Worm (Caenorhabditis elegans) whole organism, L2 larva: Measurements from ENCODE around the gene srh-270.

Source experiments
- C34F6.9 ChIP-seq: fragments of 150-350 bp; optimal IDR thresholded peaks from 2 replicates; lab custom pipeline; 2014; ENCODE audit warnings: missing biosample characterization, missing genetic modification characterization
- R02D3.7 ChIP-seq: fragments of 150-350 bp; optimal IDR thresholded peaks from 2 replicates; lab custom pipeline; 2014; ENCODE audit warnings: missing biosample characterization, missing genetic modification characterization
- Y55F3AM.14 ChIP-seq: fragments of 200-800 bp; sonication (Bioruptor generic); optimal IDR thresholded peaks from 2 replicates; lab custom pipeline; 2018; ENCODE audit warnings: mild to moderate bottlenecking, missing genetic modification characterization, missing compliant biosample characterization
- alr-1 ChIP-seq: fragments of 150-350 bp; optimal IDR thresholded peaks from 2 replicates; lab custom pipeline; 2014; ENCODE audit warnings: missing biosample characterization, missing genetic modification characterization
- elt-1 ChIP-seq: fragments of 150-350 bp; optimal IDR thresholded peaks from 2 replicates; lab custom pipeline; 2014; ENCODE audit warnings: missing biosample characterization, missing genetic modification characterization
- elt-3 ChIP-seq: sonication (generic microtip); optimal IDR thresholded peaks from 2 replicates; lab custom pipeline; 2017; ENCODE audit warnings: missing biosample characterization, missing genetic modification characterization
- fos-1 ChIP-seq: fragments of 150-350 bp; optimal IDR thresholded peaks from 2 replicates; lab custom pipeline; 2014; ENCODE audit warnings: missing biosample characterization, missing genetic modification characterization
- lin-11 ChIP-seq: fragments of 150-350 bp; sonication (generic microtip); optimal IDR thresholded peaks from 2 replicates; lab custom pipeline; 2014; ENCODE audit warnings: missing biosample characterization, missing genetic modification characterization, inconsistent platforms, mixed read lengths
- lin-13 ChIP-seq: fragments of 150-350 bp; optimal IDR thresholded peaks from 2 replicates; lab custom pipeline; 2014; ENCODE audit warnings: missing biosample characterization, missing genetic modification reagents, missing genetic modification characterization
- lin-39 ChIP-seq: fragments of 150-350 bp; optimal IDR thresholded peaks from 2 replicates; lab custom pipeline; 2014; ENCODE audit warnings: missing biosample characterization, missing genetic modification reagents, missing genetic modification characterization
- mab-5 ChIP-seq: fragments of 150-350 bp; optimal IDR thresholded peaks from 2 replicates; lab custom pipeline; 2014; ENCODE audit warnings: missing biosample characterization, missing genetic modification characterization
- mbf-1 ChIP-seq: sonication (generic microtip); optimal IDR thresholded peaks from 2 replicates; lab custom pipeline; 2017; ENCODE audit warnings: missing biosample characterization, missing genetic modification characterization
- mdl-1 ChIP-seq, 2 experiments: fragments of 150-350 bp in 1 of 2; sonication (generic microtip) in 1 of 2; optimal IDR thresholded peaks; 2 replicates each; lab custom pipeline; 2017; ENCODE audit warnings: missing biosample characterization in 2 of 2, missing genetic modification characterization in 2 of 2
- nhr-10 ChIP-seq: sonication (generic microtip); optimal IDR thresholded peaks from 2 replicates; lab custom pipeline; 2017; ENCODE audit warnings: missing biosample characterization, missing genetic modification characterization
- nhr-12 ChIP-seq: fragments of 150-350 bp; optimal IDR thresholded peaks from 2 replicates; lab custom pipeline; 2014; ENCODE audit warnings: missing biosample characterization, missing genetic modification characterization
- nhr-21 ChIP-seq: fragments of 150-350 bp; optimal IDR thresholded peaks from 2 replicates; lab custom pipeline; 2014; ENCODE audit warnings: missing biosample characterization, missing genetic modification characterization
- nhr-23 ChIP-seq: fragments of 150-350 bp; optimal IDR thresholded peaks from 2 replicates; lab custom pipeline; 2014; ENCODE audit warnings: missing biosample characterization, missing genetic modification reagents, missing genetic modification characterization
- nhr-237 ChIP-seq: fragments of 150-350 bp; optimal IDR thresholded peaks from 2 replicates; lab custom pipeline; 2014; ENCODE audit warnings: missing biosample characterization, missing genetic modification characterization
- nhr-77 ChIP-seq: fragments of 150-350 bp; optimal IDR thresholded peaks from 2 replicates; lab custom pipeline; 2014; ENCODE audit warnings: missing biosample characterization, missing genetic modification characterization
- skn-1 ChIP-seq: sonication (generic microtip); optimal IDR thresholded peaks from 2 replicates; lab custom pipeline; 2017; ENCODE audit warnings: missing biosample characterization, missing genetic modification characterization
- sma-3 ChIP-seq: sonication (generic microtip); optimal IDR thresholded peaks from 2 replicates; lab custom pipeline; 2016; ENCODE audit warnings: missing genetic modification reagents, missing genetic modification characterization, missing compliant biosample characterization
- sma-9 ChIP-seq, 2 experiments: fragments of 150-350 bp in 1 of 2; sonication (generic microtip) in 1 of 2; optimal IDR thresholded peaks; 2 replicates each; lab custom pipeline; 2014 to 2016; ENCODE audit warnings: missing genetic modification characterization in 2 of 2, mild to moderate bottlenecking in 1 of 2, missing biosample characterization in 1 of 2, missing compliant biosample characterization in 1 of 2, missing genetic modification reagents in 1 of 2, moderate library complexity in 1 of 2
- snpc-4 ChIP-seq: fragments of 150-350 bp; optimal IDR thresholded peaks from 2 replicates; lab custom pipeline; 2014; ENCODE audit warnings: missing biosample characterization, missing genetic modification characterization
- unc-39 ChIP-seq: fragments of 150-350 bp; optimal IDR thresholded peaks from 2 replicates; lab custom pipeline; 2014; ENCODE audit warnings: missing biosample characterization, missing genetic modification characterization
- unc-62 ChIP-seq: fragments of 150-350 bp; optimal IDR thresholded peaks from 2 replicates; lab custom pipeline; 2014; ENCODE audit warnings: missing biosample characterization, missing genetic modification reagents, missing genetic modification characterization
- zag-1 ChIP-seq: fragments of 150-350 bp; optimal IDR thresholded peaks from 2 replicates; lab custom pipeline; 2014; ENCODE audit warnings: missing biosample characterization, missing genetic modification characterization
- ztf-1 ChIP-seq: fragments of 200-800 bp; sonication (Bioruptor generic); conservative IDR thresholded peaks from 2 replicates; pipeline ENCODE4 v1.3.6; 2022; ENCODE audit warnings: missing genetic modification characterization, missing compliant biosample characterization
- ztf-11 ChIP-seq: sonication (generic microtip); optimal IDR thresholded peaks from 2 replicates; lab custom pipeline; 2017; ENCODE audit warnings: missing biosample characterization, missing genetic modification characterization
- ztf-4 ChIP-seq: fragments of 150-350 bp; optimal IDR thresholded peaks from 2 replicates; lab custom pipeline; 2014; ENCODE audit warnings: missing biosample characterization, missing genetic modification characterization

srh-270 gene

ce11 chrV:2830817-2831216, 30.6 kb downstream of the srh-270 start, which contains the start of gene srw-2:
Gene srw-2, plus strand, starts transcription at chrV:2830878.
- TF ChIP-seq nhr-21 = no peak
- TF ChIP-seq mdl-1 (tag; optimal IDR thresholded peaks at IDR 0.05; lab: Kevin White, UChicago) = no peak
- no peak for TF ChIP-seq lin-11 (tag; lab: Kevin White, UChicago)
- no peak for TF ChIP-seq nhr-12
- no peak for TF ChIP-seq unc-39 (tag; lab: Kevin White, UChicago)
- TF ChIP-seq, all 48 proteins: peak for 0

- no peak for TF ChIP-seq sma-3 (GFP tag; lab: Kevin White, UChicago)
- no peak for TF ChIP-seq fos-1
- no peak for TF ChIP-seq lin-13 (GFP tag; lab: Kevin White, UChicago)
These were observed 34.6 kb downstream of the srh-270 start, which contains the start of gene T03D3.5 for ce11 chrV:2826815-2827214. Gene T03D3.5, minus strand, starts transcription at chrV:2826835.

DNA sequence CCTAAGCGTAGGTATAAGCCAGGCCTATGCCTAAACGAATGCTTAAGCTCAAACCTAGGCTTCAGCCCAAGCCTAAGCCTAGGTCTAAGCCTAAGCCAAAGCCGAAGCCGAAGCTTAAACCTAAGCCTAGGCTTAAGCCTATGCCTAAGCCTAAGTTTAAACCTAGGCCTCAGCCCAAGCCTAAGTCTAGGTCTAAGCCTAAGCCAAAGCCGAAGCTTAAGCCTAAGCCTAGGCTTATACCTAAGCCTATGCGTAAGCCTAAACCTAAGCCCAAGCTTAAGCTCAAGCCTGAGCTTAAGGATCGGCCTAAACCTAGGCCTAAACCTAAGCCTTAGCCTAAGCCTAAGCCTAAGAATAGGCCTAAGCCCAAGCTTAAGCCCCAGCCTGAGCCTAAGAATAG, 35.4 kb downstream of the srh-270 start:
- TF ChIP-seq Y55F3AM.14 (GFP tag; lab: Kevin White, UChicago) (no peak), lin-39 (tag; lab: Kevin White, UChicago) (no peak), zag-1 (tag; lab: Kevin White, UChicago) (no peak), R02D3.7 (tag; lab: Kevin White, UChicago) (no peak), nhr-10 (tag; lab: Kevin White, UChicago) (no peak), nhr-237 (no peak)

- TF ChIP-seq zag-1 (tag; lab: Kevin White, UChicago) (no peak), elt-1 (tag; lab: Kevin White, UChicago) (no peak), unc-62 (GFP tag; lab: Kevin White, UChicago) (no peak), unc-39 (tag; lab: Kevin White, UChicago) (no peak), sma-9 (GFP tag; optimal IDR thresholded peaks at IDR 0.05; lab: Kevin White, UChicago) (no peak), sma-9 (tag; optimal IDR thresholded peaks at IDR 0.05; lab: Kevin White, UChicago) (no peak), ztf-4 (no peak), snpc-4 (tag; lab: Kevin White, UChicago) (no peak), mab-5 (tag; lab: Kevin White, UChicago) (no peak), ztf-11 (tag; lab: Kevin White, UChicago) (no peak)
These were observed 39.7 kb downstream of the srh-270 start, which contains the start of gene srh-36 for ce11 chrV:2821618-2822272. Gene srh-36, minus strand, starts transcription at chrV:2821668.

- TF ChIP-seq unc-62 (GFP tag; lab: Kevin White, UChicago) (no peak), nhr-10 (tag; lab: Kevin White, UChicago) (no peak), lin-11 (tag; lab: Kevin White, UChicago) (no peak), elt-3 (no peak), nhr-21 (no peak), skn-1 (tag; lab: Kevin White, UChicago) (no peak), ztf-11 (tag; lab: Kevin White, UChicago) (no peak), mbf-1 (tag; lab: Kevin White, UChicago) (no peak)
These were observed 43.3 kb downstream of the srh-270 start, which contains the start of gene srt-34 for ce11 chrV:2818117-2818516. Gene srt-34, minus strand, starts transcription at chrV:2818217.

- TF ChIP-seq sma-3 (GFP tag; lab: Kevin White, UChicago) (no peak), nhr-10 (tag; lab: Kevin White, UChicago) (no peak), nhr-23 (no peak), C34F6.9 (tag; lab: Kevin White, UChicago) (no peak), nhr-77 (tag; lab: Kevin White, UChicago) (no peak), alr-1 (tag; lab: Kevin White, UChicago) (no peak), snpc-4 (tag; lab: Kevin White, UChicago) (no peak), ztf-1 (GFP tag; lab: Robert Waterston, UW) (no peak)
These were observed 45.4 kb downstream of the srh-270 start, which contains the start of gene F54E2.5 for ce11 chrV:2815956-2816355. Gene F54E2.5, minus strand, starts transcription at chrV:2816056.
